Worm (Caenorhabditis elegans): ENCODE data around the gene Y47D3B.12.
A peak's percentile ranks its signal among the peaks of the same experiment; 100 is the strongest.

Gene Y47D3B.12

DNA sequence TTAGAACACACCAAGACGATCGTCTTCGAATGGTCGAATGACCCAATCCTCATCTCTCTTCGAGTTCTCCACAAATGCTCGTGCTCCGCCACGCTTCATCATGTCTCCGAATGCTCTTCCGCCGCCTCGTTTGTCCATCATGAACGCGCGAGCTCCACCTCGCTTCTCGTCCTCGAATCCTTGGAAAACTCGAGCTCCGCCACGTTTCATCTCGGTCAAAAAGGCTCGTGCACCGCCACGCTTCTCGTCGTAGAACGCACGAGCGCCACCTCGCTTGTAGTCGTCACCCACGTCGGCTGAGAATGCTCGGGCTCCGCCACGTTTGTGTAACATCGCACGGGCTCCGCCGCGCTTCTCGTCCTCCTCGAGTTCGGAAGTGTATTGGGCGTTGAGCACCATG lies 13.4 kb upstream of the Y47D3B.12 start:
- no peak for TF ChIP-seq ZK546.5 (tag; optimal IDR thresholded peaks at IDR 0.05)
- no peak for TF ChIP-seq ceh-82 (tag; optimal IDR thresholded peaks at IDR 0.05)
- 0 out of 2 replicates have a peak, but pooled peaks have one; percentile 27 for TF ChIP-seq egl-43 (GFP tag; IDR thresholded peaks at IDR 0.05)
- 0 out of 2 replicates have a peak, but pooled peaks have one; percentile 3 for TF ChIP-seq ZK337.2 (GFP tag; IDR thresholded peaks at IDR 0.05)
- no peak for TF ChIP-seq zfp-2 (tag; optimal IDR thresholded peaks at IDR 0.05)
- 0 out of 2 replicates have a peak, but pooled peaks have one; percentile 9 for TF ChIP-seq lim-7 (GFP tag; IDR thresholded peaks at IDR 0.05)
- no peak for TF ChIP-seq spr-3 (GFP tag; optimal IDR thresholded peaks at IDR 0.05)
- TF ChIP-seq ceh-20 (GFP tag; IDR thresholded peaks at IDR 0.05): 0 out of 2 replicates have a peak, but pooled peaks have one; percentile 12
- TF ChIP-seq daf-19 (GFP tag; conservative IDR thresholded peaks at IDR 0.05): no peak
- TF ChIP-seq daf-8 (GFP tag; IDR thresholded peaks at IDR 0.05): no peak
- TF ChIP-seq attf-4 (tag; optimal IDR thresholded peaks at IDR 0.05): no peak
- TF ChIP-seq hmg-1.1 (GFP tag; IDR thresholded peaks at IDR 0.05): 0 out of 2 replicates have a peak, but pooled peaks have one; percentile 10
- 0 out of 2 replicates have a peak, but pooled peaks have one; percentile 26 for TF ChIP-seq D1046.2 (GFP tag; IDR thresholded peaks at IDR 0.05)
- TF ChIP-seq R02D3.7 (tag; optimal IDR thresholded peaks at IDR 0.05): no peak
- no peak for TF ChIP-seq nhr-28 (tag; optimal IDR thresholded peaks at IDR 0.05)
- no peak for TF ChIP-seq jun-1 (tag; optimal IDR thresholded peaks at IDR 0.05)
- no peak for TF ChIP-seq gei-8 (GFP tag; optimal IDR thresholded peaks at IDR 0.05)
- TF ChIP-seq arid-1 (GFP tag; conservative IDR thresholded peaks at IDR 0.05): no peak
- peak; percentile 88 for TF ChIP-seq set-16 (GFP tag; IDR thresholded peaks at IDR 0.05)

DNA sequence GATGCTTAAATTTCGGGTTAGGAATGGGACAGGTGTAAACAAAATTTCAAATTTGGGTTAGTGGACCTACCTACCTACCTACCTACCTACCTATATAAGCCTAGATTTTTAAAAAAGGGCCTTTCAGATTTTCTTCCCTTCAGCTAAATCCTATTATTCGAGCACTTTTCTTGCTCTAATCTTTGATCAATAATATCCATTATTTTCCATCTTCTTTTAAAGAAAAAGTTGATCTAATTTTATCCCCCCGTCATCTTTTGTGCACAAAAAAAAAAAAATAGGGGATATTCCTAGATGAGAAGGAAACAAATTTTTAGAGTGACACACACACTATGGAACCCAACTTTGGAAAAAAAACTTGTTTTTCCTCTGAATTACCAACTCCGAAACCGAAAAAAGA lies 12.0 kb upstream of the Y47D3B.12 start:
- TF ChIP-seq madf-5 (GFP tag; IDR thresholded peaks at IDR 0.05) (no peak), aha-1 (tag) (peak; percentile 13), hlh-11 (tag; optimal IDR thresholded peaks at IDR 0.05) (no peak), ces-1 (GFP tag; optimal IDR thresholded peaks at IDR 0.05) (peak; percentile 53), mdt-29 (GFP tag; IDR thresholded peaks at IDR 0.05) (no peak), fkh-10 (GFP tag; optimal IDR thresholded peaks at IDR 0.05) (peak; percentile 60)

DNA sequence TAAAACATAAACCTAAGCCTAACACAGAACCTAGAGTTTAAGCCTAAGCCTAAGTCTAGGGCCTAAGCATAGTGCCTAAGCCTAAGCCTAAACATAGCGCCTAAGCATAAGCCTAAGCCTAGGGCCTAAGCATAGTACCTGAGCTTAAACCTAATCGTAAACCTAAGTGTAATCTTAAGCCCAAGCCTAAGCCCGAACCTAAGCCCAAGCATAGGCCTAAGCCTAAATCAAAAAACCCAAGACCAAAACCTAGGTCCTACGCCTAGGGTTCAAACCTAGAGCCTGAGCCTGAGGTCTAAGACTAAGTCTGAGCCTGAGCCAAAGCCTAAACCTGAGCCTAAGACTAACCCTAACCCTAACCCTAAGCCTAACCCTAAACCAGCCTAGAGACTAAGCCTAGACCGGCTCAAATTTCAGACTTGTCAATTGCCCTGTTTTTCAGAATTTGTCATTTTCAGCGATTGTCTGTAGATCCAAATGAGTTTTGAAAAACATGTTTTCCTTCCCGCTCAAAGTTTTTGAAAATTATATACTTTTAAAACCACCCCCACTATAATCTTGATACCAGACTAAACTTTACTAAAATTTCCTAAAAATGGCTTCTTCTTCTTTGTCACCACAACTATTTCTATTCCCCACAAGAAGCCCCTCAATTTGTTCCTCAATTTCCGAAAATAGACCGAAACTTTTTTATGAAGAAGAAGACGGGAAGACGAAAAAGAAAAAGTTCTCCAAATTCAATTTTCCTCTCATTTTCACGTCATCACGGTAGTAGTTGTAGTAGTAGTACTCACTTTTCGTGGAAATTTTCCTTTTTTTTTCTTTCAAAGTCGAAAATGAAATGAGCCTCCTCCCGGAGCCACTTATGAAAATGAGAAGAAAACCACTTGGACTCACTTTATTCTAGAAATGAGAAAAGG lies 11.0 kb upstream of the Y47D3B.12 start:
- TF ChIP-seq Y105C5A.15 (GFP tag; IDR thresholded peaks at IDR 0.05): no peak
- TF ChIP-seq jun-1 (tag; optimal IDR thresholded peaks at IDR 0.05): no peak
- TF ChIP-seq nhr-237 (tag; optimal IDR thresholded peaks at IDR 0.05): no peak
- no peak for TF ChIP-seq snpc-1.2 (GFP tag; IDR thresholded peaks at IDR 0.05)
- TF ChIP-seq egl-27 (tag; optimal IDR thresholded peaks at IDR 0.05): no peak
- no peak for TF ChIP-seq nhr-42 (GFP tag; IDR thresholded peaks at IDR 0.05)
- TF ChIP-seq fkh-10 (GFP tag; optimal IDR thresholded peaks at IDR 0.05): peak; percentile 79
- no peak for TF ChIP-seq lir-3 (tag; optimal IDR thresholded peaks at IDR 0.05)
- no peak for TF ChIP-seq Y5F2A.4 (GFP tag; optimal IDR thresholded peaks at IDR 0.05)
- TF ChIP-seq vab-7 (GFP tag; IDR thresholded peaks at IDR 0.05): 0 out of 2 replicates have a peak, but pooled peaks have one; percentile 12
- no peak for TF ChIP-seq lim-7 (GFP tag; IDR thresholded peaks at IDR 0.05)
- TF ChIP-seq unc-130 (GFP tag; optimal IDR thresholded peaks at IDR 0.05): no peak
- no peak for TF ChIP-seq ceh-32 (tag; optimal IDR thresholded peaks at IDR 0.05; ENCODE audit: poor library complexity)
- peak in 1 of 2 experiments; percentile 99 for TF ChIP-seq unc-62 (GFP tag; optimal IDR thresholded peaks at IDR 0.05 in 1 of 2)
- no peak for TF ChIP-seq unc-62 (tag; optimal IDR thresholded peaks at IDR 0.05)
- TF ChIP-seq aha-1 (tag): peak; percentile 93
- TF ChIP-seq ces-1 (GFP tag; optimal IDR thresholded peaks at IDR 0.05): peak; percentile 66
- no peak for TF ChIP-seq nhr-76 (tag; optimal IDR thresholded peaks at IDR 0.05)
- no peak for TF ChIP-seq lin-29 (GFP tag; IDR thresholded peaks at IDR 0.05)
- no peak for TF ChIP-seq mdl-1 (tag; optimal IDR thresholded peaks at IDR 0.05)
- TF ChIP-seq hlh-11 (tag; optimal IDR thresholded peaks at IDR 0.05): no peak
- no peak for TF ChIP-seq ZK337.2 (GFP tag; IDR thresholded peaks at IDR 0.05)

Measured in whole organism, L4 larva.